Fruit fly (Drosophila melanogaster) whole organism, larva: ENCODE results near the gene vn.
A peak's percentile ranks its signal among the peaks of the same experiment; 100 is the strongest.

Experiments used
- noc ChIP-seq: fragments of 200-800 bp; sonication (Bioruptor generic); optimal IDR thresholded peaks from 3 replicates; lab custom pipeline; 2019; ENCODE audit warnings: missing biosample characterization, mild to moderate bottlenecking, missing genetic modification characterization, moderate library complexity

vn gene

DNA sequence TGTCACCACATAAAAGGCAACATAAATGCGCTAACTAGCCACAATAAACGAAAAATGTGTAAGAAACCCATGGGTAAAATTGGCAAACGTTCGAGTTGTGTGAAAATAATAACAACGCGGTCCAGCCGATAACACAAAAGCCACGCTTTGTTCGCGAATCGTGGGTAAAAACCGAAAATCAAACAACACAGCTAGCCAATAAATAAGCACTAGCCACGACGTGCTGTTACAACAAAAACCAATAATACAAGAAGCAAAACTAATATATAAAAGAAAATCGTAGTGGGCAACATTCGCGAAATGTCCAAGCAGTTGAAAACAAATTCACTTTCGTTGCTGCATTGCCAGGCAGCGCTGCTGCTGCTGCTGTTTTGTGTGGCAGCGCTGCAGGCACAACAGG, 42.7 kb downstream of the vn start, which contains the start of gene CG42272:
Gene CG42272 (plus strand): TSS at position 301 of the 400 bp plus-strand sequence.
- no peak for TF ChIP-seq noc (tag; lab: Kevin White, UChicago)

DNA sequence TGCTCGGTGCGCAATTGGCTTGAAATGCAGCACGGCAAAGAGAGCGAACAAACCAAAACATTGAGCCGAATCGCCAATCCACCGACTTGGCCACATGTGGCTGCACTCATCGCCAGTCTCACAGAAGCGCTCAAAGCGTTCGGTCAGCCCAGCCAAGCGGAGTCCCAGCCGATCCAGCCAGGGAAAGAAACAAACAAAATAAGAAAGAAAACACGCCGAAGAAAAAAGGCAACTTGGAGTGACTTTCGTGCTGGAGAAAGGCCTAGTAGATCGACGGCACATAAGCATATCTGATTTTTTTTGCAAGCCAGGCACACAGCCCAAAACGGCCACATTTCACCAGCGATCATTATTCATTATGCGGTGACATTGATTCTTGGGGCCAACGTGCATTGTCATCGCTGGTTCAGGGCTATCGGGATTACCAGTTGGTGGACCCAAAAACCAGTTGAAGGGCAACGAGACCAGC, 43.4 kb downstream of the vn start:
- TF ChIP-seq noc (tag; lab: Kevin White, UChicago): no peak

- TF ChIP-seq noc (tag; lab: Kevin White, UChicago): no peak
Observed at dm6 chr3L:5797274-5797673, 48.2 kb downstream of the vn start.

dm6 chr3L:5796493-5796998, 48.9 kb downstream of the vn start, which contains the start of gene Tektin-C:
Tektin-C (minus strand) TSS chr3L:5796543.
- no peak for TF ChIP-seq noc (tag; lab: Kevin White, UChicago)

DNA sequence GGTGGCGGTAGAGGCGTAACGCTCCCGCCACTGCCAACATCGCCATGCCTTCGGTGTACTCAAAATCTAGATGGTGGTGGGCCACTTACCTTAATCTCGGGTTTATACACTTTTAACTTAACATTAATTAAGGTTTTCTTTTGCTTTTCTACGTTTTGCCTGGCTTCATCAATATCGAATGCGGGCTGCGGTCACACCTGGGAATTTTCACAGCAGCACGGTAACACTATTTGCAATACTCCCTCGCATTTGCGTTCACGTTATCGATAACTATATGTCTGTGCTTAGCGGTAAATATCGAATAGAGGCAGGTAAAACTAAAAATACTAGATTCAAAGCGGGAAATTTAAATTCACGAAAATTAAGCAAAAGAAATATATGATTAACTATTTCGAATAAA, 51.5 kb downstream of the vn start, which contains the start of gene Bre1:
Gene Bre1 (minus strand): TSS at position 226 of the 400 bp plus-strand sequence.
- no peak for TF ChIP-seq noc (tag; lab: Kevin White, UChicago)

DNA sequence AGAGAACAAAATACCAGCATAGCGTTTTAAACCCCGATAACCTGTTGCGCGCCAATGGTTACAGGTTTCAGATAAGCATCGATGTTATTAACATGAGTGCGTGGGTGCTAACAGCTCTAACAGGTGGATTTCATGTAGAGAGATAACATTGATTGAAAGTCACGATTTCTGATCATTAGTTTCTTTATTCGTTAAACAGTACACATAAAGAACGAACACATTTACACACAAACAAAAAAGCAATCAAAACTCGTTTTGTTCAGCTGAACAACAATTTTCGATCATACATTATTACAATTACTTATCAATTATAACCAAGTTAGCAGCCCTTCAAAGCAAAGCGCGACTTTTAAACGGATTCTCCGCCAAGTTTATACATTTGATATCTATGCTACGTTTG, 55.8 kb downstream of the vn start:
- no peak for TF ChIP-seq noc (tag; lab: Kevin White, UChicago)

DNA sequence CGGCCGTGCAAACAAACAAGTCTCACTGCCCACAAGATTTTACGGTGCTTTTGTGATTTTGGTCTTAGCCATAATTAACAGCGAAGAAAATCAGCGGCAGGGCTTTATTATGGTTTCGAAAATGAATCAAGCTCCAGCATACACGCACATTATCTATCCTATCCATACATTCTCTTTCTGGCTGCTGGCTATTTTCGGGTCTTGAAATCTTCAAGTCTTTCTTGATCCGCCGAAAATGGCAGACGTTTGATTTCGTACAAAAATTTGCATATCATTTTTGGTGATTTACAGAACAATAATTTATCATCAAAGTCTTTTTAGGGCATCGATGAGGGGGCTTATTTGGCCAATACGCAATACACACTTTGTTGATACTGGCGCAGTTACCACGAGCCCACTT, 56.6 kb downstream of the vn start:
- no peak for TF ChIP-seq noc (tag; lab: Kevin White, UChicago)

dm6 chr3L:5787476-5787875, 58.0 kb downstream of the vn start:
- TF ChIP-seq noc (tag; lab: Kevin White, UChicago): no peak

dm6 chr3L:5786604-5787003, 58.9 kb downstream of the vn start, which contains the start of gene Cralbp:
Cralbp (minus strand) TSS chr3L:5786718.
- TF ChIP-seq noc (tag; lab: Kevin White, UChicago): no peak

- no peak for TF ChIP-seq noc (tag; lab: Kevin White, UChicago)
Observed at dm6 chr3L:5785237-5786062, 60.0 kb downstream of the vn start.

dm6 chr3L:5779476-5780401, 65.7 kb downstream of the vn start, which contains the start of the genes Myt1, PGRP-LD and Pmi:
Myt1 (minus strand) TSS chr3L:5779591.
PGRP-LD (plus strand) TSS chr3L:5780051.
Pmi (plus strand) TSS chr3L:5780051.
- no peak for TF ChIP-seq noc (tag; lab: Kevin White, UChicago)

- no peak for TF ChIP-seq noc (tag; lab: Kevin White, UChicago)
Observed at dm6 chr3L:5777114-5777513, 68.3 kb downstream of the vn start, which contains the start of gene vito. vito (minus strand) TSS chr3L:5777333.

- TF ChIP-seq noc (tag; lab: Kevin White, UChicago): no peak
Observed at dm6 chr3L:5774782-5775181, 70.7 kb downstream of the vn start.

DNA sequence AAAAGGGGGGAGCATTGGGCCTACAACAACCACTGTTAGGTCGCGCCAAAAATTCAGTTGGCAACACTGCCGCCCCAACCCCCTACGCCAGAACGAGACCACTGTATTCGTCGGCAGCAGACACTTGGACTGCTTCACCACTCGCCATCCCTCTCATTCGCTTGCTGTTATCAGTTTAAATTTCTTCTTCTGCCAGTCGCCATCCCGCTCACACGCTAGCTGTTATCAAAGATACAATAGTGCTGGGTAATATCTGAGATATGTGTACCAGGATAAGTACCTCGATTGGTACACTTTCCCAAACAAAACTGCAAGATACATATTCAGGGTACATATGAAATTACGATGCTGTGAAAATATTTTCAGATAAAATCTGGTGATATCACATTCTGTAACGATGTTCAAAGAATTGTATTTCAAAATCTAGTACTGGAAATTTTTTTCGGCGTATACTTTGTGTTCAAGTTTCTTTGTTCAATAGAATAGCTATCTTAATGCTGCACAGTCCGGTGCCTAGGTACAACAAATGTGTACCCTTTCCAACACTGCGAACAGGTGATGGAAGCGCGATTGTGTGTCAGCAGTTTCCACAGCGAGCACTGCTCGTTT, 74.5 kb downstream of the vn start:
- TF ChIP-seq noc (tag; lab: Kevin White, UChicago): peak; percentile 96
